Fruit fly (Drosophila melanogaster) Kc167 (cell line): Measurements from ENCODE around the gene Jasper.

Experiments used
- Myc ChIP-seq: fragments of >200 bp; optimal IDR thresholded peaks from 2 replicates; lab custom pipeline; 2017; ENCODE audit warnings: missing external identifiers
- Sin3A ChIP-seq: fragments of >200 bp; optimal IDR thresholded peaks from 2 replicates; lab custom pipeline; 2018; ENCODE audit warnings: missing external identifiers
- h ChIP-seq: fragments of >200 bp; optimal IDR thresholded peaks from 3 replicates; lab custom pipeline; 2018; ENCODE audit warnings: missing external identifiers
- insv ChIP-seq: fragments of >200 bp; optimal IDR thresholded peaks from 3 replicates; lab custom pipeline; 2018; ENCODE audit warnings: missing external identifiers
- psq ChIP-seq: fragments of >200 bp; optimal IDR thresholded peaks from 2 replicates; lab custom pipeline; 2017; ENCODE audit warnings: missing external identifiers
- ttk ChIP-seq: sonication (Bioruptor generic); optimal IDR thresholded peaks from 2 replicates; lab custom pipeline; 2017; ENCODE audit warnings: missing external identifiers

Jasper gene

dm6 chr3R:30101389-30101935, 49.1 kb downstream of the Jasper start:
- no peak for TF ChIP-seq ttk (lab: Kevin White, UChicago)
- no peak for TF ChIP-seq psq (lab: Kevin White, UChicago)
- TF ChIP-seq insv (lab: Kevin White, UChicago), result no peak
- TF ChIP-seq Myc (lab: Kevin White, UChicago), result no peak
- no peak for TF ChIP-seq Sin3A
- no peak for TF ChIP-seq h

- TF ChIP-seq Myc (lab: Kevin White, UChicago) (no peak), Sin3A (no peak), insv (lab: Kevin White, UChicago) (no peak), h (no peak), ttk (lab: Kevin White, UChicago) (no peak), psq (lab: Kevin White, UChicago) (no peak)
Measured at dm6 chr3R:30102806-30103619, 50.7 kb downstream of the Jasper start.
